Worm (Caenorhabditis elegans) whole organism, early embryonic: ENCODE data around the gene kcc-3.

ENCODE experiments used
- B0310.2 ChIP-seq: sonication (generic microtip); optimal IDR thresholded peaks from 2 replicates; lab custom pipeline; 2016; ENCODE audit warnings: mild to moderate bottlenecking, missing genetic modification characterization, missing compliant biosample characterization
- F13C5.2 ChIP-seq: sonication (generic microtip); optimal IDR thresholded peaks from 2 replicates; lab custom pipeline; 2017; ENCODE audit warnings: mild to moderate bottlenecking, missing genetic modification characterization, inconsistent platforms, missing compliant biosample characterization
- aly-1 ChIP-seq: sonication (generic microtip); optimal IDR thresholded peaks from 2 replicates; lab custom pipeline; 2016; ENCODE audit warnings: missing genetic modification characterization, missing compliant biosample characterization
- ama-1 ChIP-seq: fragments of 150-350 bp; optimal IDR thresholded peaks from 2 replicates; lab custom pipeline; 2014
- ceh-13 ChIP-seq: fragments of 200-800 bp; sonication (Bioruptor generic); optimal IDR thresholded peaks from 2 replicates; lab custom pipeline; 2018; ENCODE audit warnings: mild to moderate bottlenecking, missing genetic modification characterization, missing compliant biosample characterization
- ceh-36 ChIP-seq: sonication (generic microtip); optimal IDR thresholded peaks from 2 replicates; lab custom pipeline; 2016; ENCODE audit warnings: missing genetic modification characterization, inconsistent platforms, missing compliant biosample characterization
- ets-7 ChIP-seq: sonication (generic microtip); optimal IDR thresholded peaks from 2 replicates; lab custom pipeline; 2016; ENCODE audit warnings: missing genotype, missing genetic modification characterization, missing compliant biosample characterization
- flt-1 ChIP-seq: fragments of 200-800 bp; sonication (Bioruptor generic); IDR thresholded peaks from 2 replicates; pipeline ENCODE4 v1.3.6; 2022; ENCODE audit warnings: missing genetic modification characterization, missing compliant biosample characterization
- hmbx-1 ChIP-seq: sonication (generic microtip); optimal IDR thresholded peaks from 2 replicates; lab custom pipeline; 2016; ENCODE audit warnings: mild to moderate bottlenecking, missing genetic modification characterization, missing compliant biosample characterization
- hmg-4 ChIP-seq: fragments of 200-800 bp; sonication (Bioruptor generic); optimal IDR thresholded peaks from 2 replicates; lab custom pipeline; 2018; ENCODE audit warnings: mild to moderate bottlenecking, missing genetic modification characterization, missing compliant biosample characterization
- hnd-1 ChIP-seq: sonication (generic microtip); optimal IDR thresholded peaks from 2 replicates; lab custom pipeline; 2016; ENCODE audit warnings: missing genetic modification characterization, missing compliant biosample characterization
- pes-1 ChIP-seq: fragments of 200-800 bp; sonication (Bioruptor generic); IDR thresholded peaks from 2 replicates; pipeline ENCODE4 v1.3.6; 2022; ENCODE audit warnings: missing genetic modification reagents, missing genetic modification characterization, missing compliant biosample characterization
- scrt-1 ChIP-seq: fragments of 200-800 bp; sonication (Bioruptor generic); IDR thresholded peaks from 2 replicates; pipeline ENCODE4 v1.3.6; 2022; ENCODE audit warnings: missing genetic modification characterization, missing compliant biosample characterization
- sea-1 ChIP-seq: fragments of 200-800 bp; sonication (Bioruptor generic); conservative IDR thresholded peaks from 2 replicates; pipeline ENCODE4 v1.3.6; 2022; ENCODE audit warnings: missing genetic modification characterization, missing compliant biosample characterization
- tbx-11 ChIP-seq: fragments of 200-800 bp; sonication (Bioruptor generic); IDR thresholded peaks from 2 replicates; pipeline ENCODE4 v1.3.6; 2022; ENCODE audit warnings: missing genetic modification characterization, missing compliant biosample characterization
- tbx-37 ChIP-seq: fragments of 200-800 bp; sonication (Bioruptor generic); conservative IDR thresholded peaks from 2 replicates; pipeline ENCODE4 v1.3.6; 2022; ENCODE audit warnings: missing genetic modification reagents, missing genetic modification characterization, missing compliant biosample characterization
- tra-4 ChIP-seq: sonication (generic microtip); optimal IDR thresholded peaks from 2 replicates; lab custom pipeline; 2017; ENCODE audit warnings: missing genetic modification characterization, missing compliant biosample characterization

Gene kcc-3

ce11 chrII:7390335-7390734 is 43.7 kb downstream of the kcc-3 start:
- TF ChIP-seq F13C5.2 (no peak), B0310.2 (tag; lab: Kevin White, UChicago) (no peak), aly-1 (tag; lab: Kevin White, UChicago) (no peak), pes-1 (GFP tag; lab: Robert Waterston, UW) (no peak), scrt-1 (no peak), ama-1 (lab: Kevin White, UChicago) (no peak), sea-1 (GFP tag; lab: Robert Waterston, UW) (no peak)

DNA sequence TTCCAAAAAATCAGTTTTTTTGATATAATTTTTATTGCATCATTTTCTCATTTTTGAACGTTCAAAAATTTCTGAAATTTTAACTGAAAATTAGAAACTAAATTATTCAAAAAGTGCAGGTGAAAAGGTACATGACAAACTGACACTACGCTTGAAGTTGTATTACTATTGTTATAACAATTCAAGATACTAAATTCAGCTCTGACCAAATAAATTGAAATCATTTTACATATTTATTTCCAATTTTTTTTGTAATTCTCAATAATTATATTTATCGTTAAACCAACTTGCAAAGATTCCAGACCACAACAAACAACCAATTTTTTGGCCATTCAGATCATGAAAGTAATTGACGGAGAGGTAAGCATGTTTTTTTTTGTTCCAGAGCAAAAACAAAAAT is 48.6 kb downstream of the kcc-3 start, which contains the start of gene sre-3:
TSS of gene sre-3 (plus strand) at position 301 of the 400 bp plus-strand sequence.
- TF ChIP-seq aly-1 (tag; lab: Kevin White, UChicago): no peak
- TF ChIP-seq hnd-1 (tag; lab: Kevin White, UChicago): no peak
- TF ChIP-seq tra-4: no peak
- no peak for TF ChIP-seq hmbx-1 (tag; lab: Kevin White, UChicago)
- TF ChIP-seq F13C5.2: no peak
- no peak for TF ChIP-seq scrt-1
- no peak for TF ChIP-seq pes-1 (GFP tag; lab: Robert Waterston, UW)
- TF ChIP-seq ama-1 (lab: Kevin White, UChicago): no peak
- no peak for TF ChIP-seq ets-7 (tag; lab: Kevin White, UChicago)
- no peak for TF ChIP-seq tbx-11 (GFP tag; lab: Robert Waterston, UW)
- TF ChIP-seq hmg-4: no peak
- TF ChIP-seq B0310.2 (tag; lab: Kevin White, UChicago): no peak
- TF ChIP-seq sea-1 (GFP tag; lab: Robert Waterston, UW): no peak
- no peak for TF ChIP-seq ceh-36
- no peak for TF ChIP-seq ceh-13
- TF ChIP-seq flt-1 (GFP tag; lab: Robert Waterston, UW): no peak
- TF ChIP-seq tbx-37 (GFP tag; lab: Robert Waterston, UW): no peak

DNA sequence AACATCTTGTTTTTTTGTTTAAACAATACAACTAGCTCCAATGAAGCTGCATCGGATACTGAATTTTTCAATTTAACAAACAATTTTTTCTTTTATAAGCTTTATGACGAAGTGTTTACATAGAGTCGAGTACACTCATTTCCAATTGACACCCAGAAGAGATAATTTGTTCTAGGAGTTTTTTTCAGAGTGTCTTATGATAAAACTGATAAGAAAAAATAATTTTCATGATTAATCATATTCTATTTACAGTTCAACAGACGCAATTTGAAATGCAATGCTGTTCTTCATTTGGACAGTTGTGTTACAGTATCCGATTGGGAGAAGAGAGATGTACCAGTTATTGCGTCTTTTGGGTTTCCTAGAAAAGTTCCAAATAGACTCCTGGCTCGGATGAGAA is 52.1 kb downstream of the kcc-3 start:
- no peak for TF ChIP-seq flt-1 (GFP tag; lab: Robert Waterston, UW)
- no peak for TF ChIP-seq hmbx-1 (tag; lab: Kevin White, UChicago)
- no peak for TF ChIP-seq F13C5.2
- TF ChIP-seq ama-1 (lab: Kevin White, UChicago): no peak
- TF ChIP-seq tra-4: no peak
- TF ChIP-seq pes-1 (GFP tag; lab: Robert Waterston, UW): no peak
- TF ChIP-seq tbx-37 (GFP tag; lab: Robert Waterston, UW): no peak
- no peak for TF ChIP-seq B0310.2 (tag; lab: Kevin White, UChicago)
- no peak for TF ChIP-seq scrt-1
- no peak for TF ChIP-seq tbx-11 (GFP tag; lab: Robert Waterston, UW)
- TF ChIP-seq aly-1 (tag; lab: Kevin White, UChicago): no peak

- TF ChIP-seq tbx-37 (GFP tag; lab: Robert Waterston, UW) (no peak), ama-1 (lab: Kevin White, UChicago) (no peak), hnd-1 (tag; lab: Kevin White, UChicago) (no peak), ceh-36 (no peak), flt-1 (GFP tag; lab: Robert Waterston, UW) (no peak), hmbx-1 (tag; lab: Kevin White, UChicago) (no peak), pes-1 (GFP tag; lab: Robert Waterston, UW) (no peak), hmg-4 (no peak), B0310.2 (tag; lab: Kevin White, UChicago) (no peak), F13C5.2 (no peak), ceh-13 (no peak), scrt-1 (no peak), sea-1 (GFP tag; lab: Robert Waterston, UW) (no peak)
These were observed 52.9 kb downstream of the kcc-3 start, which contains the start of gene C07D10.5 for ce11 chrII:7381142-7381611. Gene C07D10.5, plus strand, starts transcription at chrII:7381561.

DNA sequence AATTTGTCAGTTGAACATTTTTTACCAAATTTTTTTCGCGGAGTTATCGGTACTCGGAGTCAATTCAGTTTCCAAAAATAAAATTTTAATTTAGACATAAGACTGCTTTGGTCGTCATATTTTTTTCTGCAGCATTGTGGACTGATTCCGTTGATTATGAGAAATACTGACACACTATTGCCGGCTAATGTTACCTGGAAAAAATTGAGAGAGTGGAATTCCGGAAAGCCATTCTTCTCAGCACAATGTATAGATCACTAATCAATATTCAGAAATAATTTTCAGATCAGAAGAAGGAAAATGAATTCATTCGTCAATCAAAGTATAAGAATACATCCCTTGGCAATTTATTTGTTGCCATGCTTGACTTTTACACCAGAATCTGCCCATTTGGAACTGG is 55.1 kb downstream of the kcc-3 start, which contains the start of gene C07D10.6:
TSS of gene C07D10.6 (plus strand) at position 301 of the 400 bp plus-strand sequence.
- TF ChIP-seq hnd-1 (tag; lab: Kevin White, UChicago): no peak
- no peak for TF ChIP-seq tra-4
- TF ChIP-seq tbx-37 (GFP tag; lab: Robert Waterston, UW): no peak
- no peak for TF ChIP-seq aly-1 (tag; lab: Kevin White, UChicago)
- no peak for TF ChIP-seq hmg-4
- no peak for TF ChIP-seq tbx-11 (GFP tag; lab: Robert Waterston, UW)
- no peak for TF ChIP-seq hmbx-1 (tag; lab: Kevin White, UChicago)
- TF ChIP-seq ama-1 (lab: Kevin White, UChicago): no peak
- TF ChIP-seq flt-1 (GFP tag; lab: Robert Waterston, UW): no peak
- no peak for TF ChIP-seq pes-1 (GFP tag; lab: Robert Waterston, UW)
- no peak for TF ChIP-seq scrt-1
- no peak for TF ChIP-seq ets-7 (tag; lab: Kevin White, UChicago)
- no peak for TF ChIP-seq ceh-13
- no peak for TF ChIP-seq ceh-36
- TF ChIP-seq F13C5.2: no peak
- TF ChIP-seq B0310.2 (tag; lab: Kevin White, UChicago): no peak
- no peak for TF ChIP-seq sea-1 (GFP tag; lab: Robert Waterston, UW)
